Worm (Caenorhabditis elegans) whole organism, L4 larva: Measurements from ENCODE around the gene C04G6.2.
A peak's percentile ranks its signal among the peaks of the same experiment; 100 is the strongest.

Experiments used
- F10B5.3 ChIP-seq: sonication (generic microtip); optimal IDR thresholded peaks from 2 replicates; lab custom pipeline; 2016; ENCODE audit warnings: mild to moderate bottlenecking, missing genetic modification characterization, missing compliant biosample characterization
- F26F4.8 ChIP-seq: fragments of 200-800 bp; sonication (Bioruptor generic); conservative IDR thresholded peaks from 2 replicates; pipeline ENCODE4 v1.3.6; 2022; ENCODE audit warnings: missing genetic modification characterization, missing compliant biosample characterization
- F37D6.2 ChIP-seq: sonication (generic microtip); optimal IDR thresholded peaks from 2 replicates; lab custom pipeline; 2016; ENCODE audit warnings: mild to moderate bottlenecking, missing genetic modification characterization, missing compliant biosample characterization
- R02D3.7 ChIP-seq: fragments of 150-350 bp; sonication (generic microtip); optimal IDR thresholded peaks from 3 replicates; lab custom pipeline; 2014; ENCODE audit warnings: missing biosample characterization, missing genetic modification characterization
- Y105C5A.15 ChIP-seq: fragments of 200-800 bp; sonication (Bioruptor generic); IDR thresholded peaks from 2 replicates; pipeline ENCODE4 v1.3.6; 2022; ENCODE audit warnings: missing genetic modification characterization, missing compliant biosample characterization
- aha-1 ChIP-seq: fragments of 150-350 bp; peaks from one replicate; lab custom pipeline; 2014; ENCODE audit warnings: missing biosample characterization, missing genetic modification characterization
- arid-1 ChIP-seq: fragments of 200-800 bp; sonication (Bioruptor generic); conservative IDR thresholded peaks from 2 replicates; pipeline ENCODE4 v1.3.6; 2022; ENCODE audit warnings: missing genetic modification reagents, missing genetic modification characterization, missing compliant biosample characterization
- ceh-28 ChIP-seq: fragments of 150-350 bp; optimal IDR thresholded peaks from 2 replicates; lab custom pipeline; 2014; ENCODE audit warnings: missing biosample characterization, missing genetic modification reagents, missing genetic modification characterization
- ceh-44 ChIP-seq: fragments of 200-800 bp; sonication (Bioruptor generic); IDR thresholded peaks from 2 replicates; pipeline ENCODE4 v1.3.6; 2022; ENCODE audit warnings: missing genetic modification reagents, missing genetic modification characterization, missing compliant biosample characterization
- ceh-62 ChIP-seq: sonication (generic microtip); optimal IDR thresholded peaks from 2 replicates; lab custom pipeline; 2017; ENCODE audit warnings: missing biosample characterization, missing genetic modification characterization
- cey-2 ChIP-seq: sonication (generic microtip); optimal IDR thresholded peaks from 3 replicates; lab custom pipeline; 2017; ENCODE audit warnings: missing genetic modification characterization, mild to moderate bottlenecking, missing compliant biosample characterization, antibody characterized with exemption, borderline replicate concordance; ENCODE audit not compliant: insufficient read depth
- dmd-6 ChIP-seq: fragments of 200-800 bp; sonication (Bioruptor generic); IDR thresholded peaks from 2 replicates; pipeline ENCODE4 v1.3.6; 2022; ENCODE audit warnings: missing genetic modification reagents, missing genetic modification characterization, missing compliant biosample characterization
- dmd-8 ChIP-seq: fragments of 200-800 bp; sonication (Bioruptor generic); IDR thresholded peaks from 2 replicates; pipeline ENCODE4 v1.3.6; 2022; ENCODE audit warnings: missing genetic modification characterization, missing compliant biosample characterization
- dve-1 ChIP-seq: sonication (generic microtip); optimal IDR thresholded peaks from 2 replicates; lab custom pipeline; 2017; ENCODE audit warnings: antibody characterized with exemption, mild to moderate bottlenecking, missing genetic modification characterization, missing compliant biosample characterization; ENCODE audit not compliant: insufficient read depth
- hlh-11 ChIP-seq: fragments of 200-800 bp; sonication (Bioruptor generic); optimal IDR thresholded peaks from 2 replicates; lab custom pipeline; 2018; ENCODE audit warnings: mild to moderate bottlenecking, missing genetic modification characterization, missing compliant biosample characterization
- hlh-30 ChIP-seq: sonication (generic microtip); optimal IDR thresholded peaks from 2 replicates; lab custom pipeline; 2017; ENCODE audit warnings: antibody characterized with exemption, mild to moderate bottlenecking, missing genetic modification characterization, missing compliant biosample characterization; ENCODE audit not compliant: insufficient read depth
- lin-1 ChIP-seq: fragments of 200-800 bp; sonication (Bioruptor generic); IDR thresholded peaks from 2 replicates; pipeline ENCODE4 v1.3.6; 2022; ENCODE audit warnings: missing genetic modification reagents, missing genetic modification characterization, missing compliant biosample characterization
- lin-15B ChIP-seq: fragments of 150-350 bp; sonication (generic microtip); optimal IDR thresholded peaks from 3 replicates; lab custom pipeline; 2014; ENCODE audit warnings: missing biosample characterization, missing genetic modification characterization
- lin-29 ChIP-seq: fragments of 200-800 bp; sonication (Bioruptor generic); IDR thresholded peaks from 2 replicates; pipeline ENCODE4 v1.3.6; 2022; ENCODE audit warnings: missing genetic modification reagents, missing genetic modification characterization, missing compliant biosample characterization
- lsy-2 ChIP-seq, 2 experiments: fragments of 150-350 bp in 1 of 2; sonication (generic microtip) in 1 of 2; optimal IDR thresholded peaks; 2 replicates each; lab custom pipeline; 2014 to 2017; ENCODE audit warnings: missing biosample characterization in 2 of 2, missing genetic modification characterization in 2 of 2
- mdl-1 ChIP-seq, 2 experiments: fragments of 150-350 bp in 1 of 2; sonication (generic microtip) in 1 of 2; optimal IDR thresholded peaks; 2 replicates each; lab custom pipeline; 2014 to 2017; ENCODE audit warnings: missing biosample characterization in 2 of 2, missing genetic modification characterization in 2 of 2
- mep-1 ChIP-seq: fragments of 150-350 bp; sonication (generic microtip); optimal IDR thresholded peaks from 3 replicates; lab custom pipeline; 2014; ENCODE audit warnings: missing biosample characterization, missing genetic modification characterization
- mes-2 ChIP-seq: sonication (generic microtip); optimal IDR thresholded peaks from 2 replicates; lab custom pipeline; 2016; ENCODE audit warnings: missing genotype, mild to moderate bottlenecking, missing genetic modification characterization, missing compliant biosample characterization; ENCODE audit not compliant: poor library complexity, severe bottlenecking
- mxl-3 ChIP-seq: fragments of 200-800 bp; sonication (Bioruptor generic); optimal IDR thresholded peaks from 2 replicates; lab custom pipeline; 2018; ENCODE audit warnings: mild to moderate bottlenecking, missing genetic modification characterization, missing compliant biosample characterization
- nhr-111 ChIP-seq: fragments of 200-800 bp; sonication (Bioruptor generic); optimal IDR thresholded peaks from 2 replicates; lab custom pipeline; 2018; ENCODE audit warnings: mild to moderate bottlenecking, missing genetic modification characterization, missing compliant biosample characterization
- nhr-25 ChIP-seq: sonication (generic microtip); optimal IDR thresholded peaks from 2 replicates; lab custom pipeline; 2017; ENCODE audit warnings: missing genetic modification characterization, mild to moderate bottlenecking, missing compliant biosample characterization, antibody characterized with exemption, moderate library complexity, borderline replicate concordance; ENCODE audit not compliant: insufficient read depth
- nhr-28 ChIP-seq: fragments of 150-350 bp; optimal IDR thresholded peaks from 2 replicates; lab custom pipeline; 2014; ENCODE audit warnings: missing biosample characterization, missing genetic modification characterization
- nhr-6 ChIP-seq: fragments of 150-350 bp; optimal IDR thresholded peaks from 2 replicates; lab custom pipeline; 2014; ENCODE audit warnings: missing biosample characterization, missing genetic modification characterization
- nhr-76 ChIP-seq: fragments of 150-350 bp; optimal IDR thresholded peaks from 2 replicates; lab custom pipeline; 2014; ENCODE audit warnings: missing biosample characterization, missing genetic modification characterization
- pha-4 ChIP-seq, 2 experiments: fragments of 150-350 bp in 1 of 2; fragments of 200-800 bp in 1 of 2; sonication (Bioruptor generic) in 1 of 2; IDR thresholded peaks in 1 of 2; optimal IDR thresholded peaks in 1 of 2; 2 replicates each; pipeline versions ENCODE4 v1.3.6 to Lab custom; 2014 to 2022; ENCODE audit warnings: missing genetic modification characterization in 2 of 2, missing genetic modification reagents in 2 of 2, missing biosample characterization in 1 of 2, missing compliant biosample characterization in 1 of 2
- saeg-2 ChIP-seq: fragments of 200-800 bp; sonication (Bioruptor generic); IDR thresholded peaks from 2 replicates; pipeline ENCODE4 v1.3.6; 2022; ENCODE audit warnings: missing genetic modification reagents, missing genetic modification characterization, missing compliant biosample characterization
- snpc-1.2 ChIP-seq: fragments of 200-800 bp; sonication (Bioruptor generic); IDR thresholded peaks from 2 replicates; pipeline ENCODE4 v1.3.6; 2022; ENCODE audit warnings: missing genetic modification reagents, missing genetic modification characterization, missing compliant biosample characterization
- spr-1 ChIP-seq: sonication (generic microtip); optimal IDR thresholded peaks from 2 replicates; lab custom pipeline; 2016; ENCODE audit warnings: mild to moderate bottlenecking, missing genetic modification characterization, missing compliant biosample characterization
- unc-39 ChIP-seq: sonication (generic microtip); optimal IDR thresholded peaks from 2 replicates; lab custom pipeline; 2017; ENCODE audit warnings: missing biosample characterization, missing genetic modification characterization
- unc-62 ChIP-seq, 3 experiments: fragments of 150-350 bp in 1 of 3; sonication (generic microtip); optimal IDR thresholded peaks in 2 of 3; peaks in 1 of 3; 1 replicate in 1 of 3; 2 replicates in 2 of 3; lab custom pipeline; 2014 to 2017; ENCODE audit warnings: missing biosample characterization in 3 of 3, missing genetic modification characterization in 3 of 3, missing genetic modification reagents in 3 of 3, missing genotype in 1 of 3
- zfp-2 ChIP-seq: sonication (generic microtip); optimal IDR thresholded peaks from 2 replicates; lab custom pipeline; 2016; ENCODE audit warnings: mild to moderate bottlenecking, missing genetic modification characterization, missing compliant biosample characterization
- zfp-3 ChIP-seq: fragments of 200-800 bp; sonication (Bioruptor generic); conservative IDR thresholded peaks from 2 replicates; pipeline ENCODE4 v1.3.6; 2022; ENCODE audit warnings: missing genetic modification reagents, missing genetic modification characterization, missing compliant biosample characterization
- zip-11 ChIP-seq: fragments of 200-800 bp; sonication (Bioruptor generic); IDR thresholded peaks from 2 replicates; pipeline ENCODE4 v1.3.6; 2022; ENCODE audit warnings: missing genetic modification characterization, missing compliant biosample characterization

The C04G6.2 gene

ce11 chrII:5047279-5047678 is 45.8 kb upstream of the C04G6.2 start:
- TF ChIP-seq aha-1 (tag; lab: Kevin White, UChicago) (peak; percentile 70), cey-2 (tag; lab: Kevin White, UChicago) (no peak), hlh-30 (tag; lab: Kevin White, UChicago) (peak; percentile 65), lin-29 (GFP tag; lab: Robert Waterston, UW) (no peak), hlh-11 (peak; percentile 64), mdl-1 (tag; optimal IDR thresholded peaks at IDR 0.05; lab: Kevin White, UChicago) (peak; percentile 34 to 63), unc-39 (tag; lab: Kevin White, UChicago) (no peak), nhr-6 (tag; lab: Kevin White, UChicago) (peak; percentile 74), F37D6.2 (tag; lab: Kevin White, UChicago) (no peak), lin-15B (no peak), dmd-6 (GFP tag; lab: Robert Waterston, UW) (peak; percentile 14; the same call in 1 of the 2 replicates), mes-2 (peak; percentile 4), pha-4 (GFP tag; IDR thresholded peaks at IDR 0.05; lab: Robert Waterston, UW) (no peak), pha-4 (tag; optimal IDR thresholded peaks at IDR 0.05; lab: Kevin White, UChicago) (no peak), lin-1 (no peak), dve-1 (tag; lab: Kevin White, UChicago) (peak; percentile 2), mxl-3 (GFP tag; lab: Kevin White, UChicago) (peak; percentile 90), nhr-25 (tag; lab: Kevin White, UChicago) (peak; percentile 33), nhr-28 (tag; lab: Kevin White, UChicago) (peak; percentile 54), lsy-2 (tag; optimal IDR thresholded peaks at IDR 0.05; lab: Kevin White, UChicago) (peak in 1 of 2 experiments; percentile 40), nhr-76 (no peak)

DNA sequence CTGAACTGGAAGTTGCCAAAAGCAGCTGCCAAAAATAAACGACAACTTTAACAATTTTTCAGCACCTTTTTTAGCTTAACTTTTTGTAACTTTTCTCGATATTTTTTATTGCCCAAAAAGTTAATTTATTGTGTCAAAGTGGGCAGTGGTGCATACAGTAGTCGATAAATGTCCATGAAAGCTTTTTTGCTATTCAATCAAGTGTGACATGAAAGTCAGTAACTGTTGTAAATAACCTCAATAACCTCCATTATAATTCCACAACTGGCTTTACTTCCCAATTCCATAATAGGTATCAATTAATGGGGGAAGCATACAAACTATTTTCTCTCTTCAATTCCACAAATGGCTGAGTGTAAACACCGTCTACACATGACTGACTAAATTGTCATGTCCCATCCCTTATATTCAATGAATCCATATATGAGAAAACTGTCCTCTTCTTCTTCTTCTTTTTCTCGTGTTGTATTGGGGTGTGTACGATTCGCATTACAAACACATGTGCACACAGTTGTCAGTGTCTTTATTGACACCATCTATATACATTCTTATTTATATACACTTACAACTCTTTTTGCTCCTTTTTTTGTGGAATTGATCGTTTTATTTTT is 44.7 kb upstream of the C04G6.2 start:
- TF ChIP-seq R02D3.7 (tag; lab: Kevin White, UChicago), result no peak
- TF ChIP-seq mxl-3 (GFP tag; lab: Kevin White, UChicago), result no peak
- TF ChIP-seq hlh-30 (tag; lab: Kevin White, UChicago), result peak; percentile 60
- peak in 1 of 2 experiments; percentile 7 for TF ChIP-seq mdl-1 (tag; optimal IDR thresholded peaks at IDR 0.05; lab: Kevin White, UChicago)
- no peak for TF ChIP-seq hlh-11
- TF ChIP-seq nhr-28 (tag; lab: Kevin White, UChicago), result no peak
- TF ChIP-seq spr-1 (tag; lab: Kevin White, UChicago), result no peak
- peak; percentile 20 for TF ChIP-seq dve-1 (tag; lab: Kevin White, UChicago)
- peak; percentile 92 for TF ChIP-seq aha-1 (tag; lab: Kevin White, UChicago)
- TF ChIP-seq, all 104 proteins: peak for 4

DNA sequence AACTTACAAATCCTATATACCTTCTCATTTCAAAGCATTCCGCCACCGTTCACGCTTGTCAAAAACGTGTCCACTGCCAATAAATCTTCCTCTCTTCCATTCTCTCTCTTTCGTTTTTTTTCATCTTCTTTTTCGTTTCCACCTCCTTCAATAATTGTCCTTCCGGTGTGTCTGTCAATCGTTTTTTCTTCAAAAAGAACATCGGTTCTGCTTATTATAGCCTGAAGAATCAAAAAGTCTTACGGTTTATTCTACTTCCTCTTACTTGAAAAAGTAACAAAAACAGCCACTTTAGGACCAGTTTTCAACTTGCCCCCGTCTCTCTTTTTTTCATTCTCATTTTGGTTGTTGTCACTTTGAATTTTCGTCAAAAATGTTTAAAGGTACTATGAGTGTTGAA is 43.8 kb upstream of the C04G6.2 start:
- no peak for TF ChIP-seq nhr-111 (GFP tag; lab: Kevin White, UChicago)
- peak; percentile 61 for TF ChIP-seq aha-1 (tag; lab: Kevin White, UChicago)
- TF ChIP-seq zfp-2 (tag; lab: Kevin White, UChicago), result no peak
- peak; percentile 50 for TF ChIP-seq nhr-28 (tag; lab: Kevin White, UChicago)
- TF ChIP-seq arid-1 (GFP tag; lab: Robert Waterston, UW), result no peak
- no peak for TF ChIP-seq lin-1
- TF ChIP-seq ceh-44 (GFP tag; lab: Robert Waterston, UW), result no peak
- TF ChIP-seq hlh-30 (tag; lab: Kevin White, UChicago), result peak; percentile 1
- TF ChIP-seq nhr-6 (tag; lab: Kevin White, UChicago), result no peak
- TF ChIP-seq ceh-28 (tag; lab: Kevin White, UChicago), result no peak
- no peak for TF ChIP-seq R02D3.7 (tag; lab: Kevin White, UChicago)
- TF ChIP-seq hlh-11, result peak; percentile 25
- TF ChIP-seq mdl-1 (tag; optimal IDR thresholded peaks at IDR 0.05; lab: Kevin White, UChicago), result peak in 1 of 2 experiments; percentile 35
- TF ChIP-seq saeg-2, result no peak
- peak; percentile 56 for TF ChIP-seq mxl-3 (GFP tag; lab: Kevin White, UChicago)
- no peak for TF ChIP-seq F26F4.8 (GFP tag; lab: Robert Waterston, UW)
- TF ChIP-seq snpc-1.2 (GFP tag; lab: Robert Waterston, UW), result no peak
- no peak for TF ChIP-seq ceh-62 (tag; lab: Kevin White, UChicago)
- no peak for TF ChIP-seq zfp-3 (GFP tag; lab: Robert Waterston, UW)
- peak; percentile 77 for TF ChIP-seq cey-2 (tag; lab: Kevin White, UChicago)
- no peak for TF ChIP-seq zip-11 (GFP tag; lab: Robert Waterston, UW)
- peak in 1 of 2 experiments; percentile 99 for TF ChIP-seq unc-62 (GFP tag; optimal IDR thresholded peaks at IDR 0.05 in 1 of 2; lab: Kevin White, UChicago)
- TF ChIP-seq unc-62 (tag; optimal IDR thresholded peaks at IDR 0.05; lab: Kevin White, UChicago), result no peak
- TF ChIP-seq lsy-2 (tag; optimal IDR thresholded peaks at IDR 0.05; lab: Kevin White, UChicago), result peak in 1 of 2 experiments; percentile 22
- no peak for TF ChIP-seq Y105C5A.15 (GFP tag; lab: Robert Waterston, UW)
- peak; percentile 9 for TF ChIP-seq mep-1 (tag; lab: Kevin White, UChicago)
- no peak for TF ChIP-seq F10B5.3 (tag; lab: Kevin White, UChicago)
- no peak for TF ChIP-seq dmd-8 (GFP tag; lab: Robert Waterston, UW)
